Worm (Caenorhabditis elegans): ENCODE data around the gene C14H10.3.

C14H10.3 gene

ce11 chrX:10228094-10228746 lies at the start of gene C14H10.3:
Gene C14H10.3 (minus strand): TSS chrX:10228137.
- TF ChIP-seq sma-3 (GFP tag; optimal IDR thresholded peaks at IDR 0.05) (no peak), blmp-1 (tag; optimal IDR thresholded peaks at IDR 0.05; ENCODE audit: insufficient read depth) (peak; percentile 69), fos-1 (tag; optimal IDR thresholded peaks at IDR 0.05) (peak; percentile 5), crh-2 (tag; optimal IDR thresholded peaks at IDR 0.05) (peak; percentile 41), nhr-237 (tag; optimal IDR thresholded peaks at IDR 0.05) (no peak), lin-39 (tag; optimal IDR thresholded peaks at IDR 0.05) (no peak), mab-5 (tag; optimal IDR thresholded peaks at IDR 0.05) (no peak)

- TF ChIP-seq mab-5 (tag; optimal IDR thresholded peaks at IDR 0.05) (no peak), alr-1 (tag; optimal IDR thresholded peaks at IDR 0.05) (no peak), snpc-4 (tag; optimal IDR thresholded peaks at IDR 0.05) (no peak), ztf-4 (tag; optimal IDR thresholded peaks at IDR 0.05) (no peak), dmd-4 (tag; optimal IDR thresholded peaks at IDR 0.05) (no peak), R02D3.7 (tag; optimal IDR thresholded peaks at IDR 0.05) (no peak), nhr-11 (tag; optimal IDR thresholded peaks at IDR 0.05) (no peak), C34F6.9 (tag; optimal IDR thresholded peaks at IDR 0.05) (no peak), F13H6.1 (tag; optimal IDR thresholded peaks at IDR 0.05) (no peak), crh-2 (tag; optimal IDR thresholded peaks at IDR 0.05) (no peak), aly-2 (tag; optimal IDR thresholded peaks at IDR 0.05) (no peak), nhr-10 (tag; optimal IDR thresholded peaks at IDR 0.05) (no peak), mbf-1 (tag; optimal IDR thresholded peaks at IDR 0.05) (no peak), lsy-2 (tag; optimal IDR thresholded peaks at IDR 0.05) (no peak), elt-3 (tag; optimal IDR thresholded peaks at IDR 0.05) (no peak)
Observed at ce11 chrX:10277118-10277517, 49.2 kb upstream of the C14H10.3 start.

- TF ChIP-seq aly-2 (tag; optimal IDR thresholded peaks at IDR 0.05) (no peak), peb-1 (tag; optimal IDR thresholded peaks at IDR 0.05) (no peak), ztf-4 (tag; optimal IDR thresholded peaks at IDR 0.05) (no peak), lin-39 (tag; optimal IDR thresholded peaks at IDR 0.05) (no peak), nhr-6 (tag; optimal IDR thresholded peaks at IDR 0.05) (no peak), blmp-1 (tag; optimal IDR thresholded peaks at IDR 0.05; ENCODE audit: insufficient read depth) (no peak), nhr-25 (tag; optimal IDR thresholded peaks at IDR 0.05) (no peak), nhr-21 (tag; optimal IDR thresholded peaks at IDR 0.05) (no peak), nhr-237 (tag; optimal IDR thresholded peaks at IDR 0.05) (no peak), F13H6.1 (tag; optimal IDR thresholded peaks at IDR 0.05) (no peak), fos-1 (tag; optimal IDR thresholded peaks at IDR 0.05) (no peak), elt-1 (tag; optimal IDR thresholded peaks at IDR 0.05) (no peak), lsy-2 (tag; optimal IDR thresholded peaks at IDR 0.05) (no peak), ztf-11 (tag; optimal IDR thresholded peaks at IDR 0.05) (no peak), lin-13 (GFP tag; optimal IDR thresholded peaks at IDR 0.05) (no peak), ama-1 (optimal IDR thresholded peaks at IDR 0.05) (no peak)
Observed at ce11 chrX:10274470-10274869, 46.5 kb upstream of the C14H10.3 start.

ce11 chrX:10273392-10273791 lies 45.5 kb upstream of the C14H10.3 start, which contains the start of gene F41E7.2:
Gene F41E7.2 (plus strand): TSS chrX:10273692.
- TF ChIP-seq ZK546.5 (tag; optimal IDR thresholded peaks at IDR 0.05) = no peak

ce11 chrX:10262299-10262698 lies 34.4 kb upstream of the C14H10.3 start:
- TF ChIP-seq F13H6.1 (tag; optimal IDR thresholded peaks at IDR 0.05) (no peak), ztf-1 (GFP tag; conservative IDR thresholded peaks at IDR 0.05) (no peak), unc-39 (tag; optimal IDR thresholded peaks at IDR 0.05) (no peak), lin-39 (tag; optimal IDR thresholded peaks at IDR 0.05) (no peak), nhr-12 (tag; optimal IDR thresholded peaks at IDR 0.05) (no peak), nhr-237 (tag; optimal IDR thresholded peaks at IDR 0.05) (no peak), nhr-11 (tag; optimal IDR thresholded peaks at IDR 0.05) (no peak), lsy-2 (tag; optimal IDR thresholded peaks at IDR 0.05) (no peak)

ce11 chrX:10260035-10260434 lies 32.1 kb upstream of the C14H10.3 start, which contains the start of gene C32A9.1:
Gene C32A9.1 (minus strand): TSS chrX:10260135.
- TF ChIP-seq mbf-1 (tag; optimal IDR thresholded peaks at IDR 0.05) (no peak), peb-1 (tag; optimal IDR thresholded peaks at IDR 0.05) (no peak), snpc-4 (tag; optimal IDR thresholded peaks at IDR 0.05) (no peak), nhr-10 (tag; optimal IDR thresholded peaks at IDR 0.05) (no peak), skn-1 (tag; optimal IDR thresholded peaks at IDR 0.05) (no peak), ztf-4 (tag; optimal IDR thresholded peaks at IDR 0.05) (no peak), gmeb-1 (tag; optimal IDR thresholded peaks at IDR 0.05) (no peak), nhr-21 (tag; optimal IDR thresholded peaks at IDR 0.05) (no peak)
